Worm (Caenorhabditis elegans): ENCODE measurements around the gene klp-3.

Gene klp-3

ce11 chrII:7794222-7794621 lies 47.9 kb upstream of the klp-3 start, which contains the start of gene glr-4:
Gene glr-4 (minus strand): TSS chrII:7794322.
- no peak for TF ChIP-seq fkh-4 (tag; optimal IDR thresholded peaks at IDR 0.05; ENCODE audit: borderline replicate concordance)
- TF ChIP-seq mdl-1 (tag; optimal IDR thresholded peaks at IDR 0.05): no peak
- TF ChIP-seq sox-4 (tag; optimal IDR thresholded peaks at IDR 0.05): no peak
- TF ChIP-seq pqm-1 (tag; optimal IDR thresholded peaks at IDR 0.05): no peak
- TF ChIP-seq nhr-19 (GFP tag; conservative IDR thresholded peaks at IDR 0.05): no peak
- TF ChIP-seq ama-1 (optimal IDR thresholded peaks at IDR 0.05): no peak
- no peak for TF ChIP-seq Y116A8C.19 (tag; optimal IDR thresholded peaks at IDR 0.05; ENCODE audit: borderline replicate concordance)
- TF ChIP-seq lin-35 (GFP tag; optimal IDR thresholded peaks at IDR 0.05): no peak
- no peak for TF ChIP-seq lin-14 (GFP tag; optimal IDR thresholded peaks at IDR 0.05)
- TF ChIP-seq aha-1 (tag; optimal IDR thresholded peaks at IDR 0.05): no peak
- TF ChIP-seq ceh-90 (tag; optimal IDR thresholded peaks at IDR 0.05): no peak
- no peak for TF ChIP-seq hpl-2 (GFP tag; optimal IDR thresholded peaks at IDR 0.05)
- no peak for TF ChIP-seq fos-1 (tag; optimal IDR thresholded peaks at IDR 0.05)

ce11 chrII:7795299-7795698 lies 46.9 kb upstream of the klp-3 start:
- TF ChIP-seq nhr-237 (tag; optimal IDR thresholded peaks at IDR 0.05) (no peak), fkh-10 (GFP tag; optimal IDR thresholded peaks at IDR 0.05) (peak; percentile 47), lin-35 (GFP tag; optimal IDR thresholded peaks at IDR 0.05) (no peak), lin-14 (GFP tag; optimal IDR thresholded peaks at IDR 0.05) (peak; percentile 48), nhr-85 (tag) (no peak)

- TF ChIP-seq tlp-1 (tag; optimal IDR thresholded peaks at IDR 0.05) (no peak), nhr-71 (tag; optimal IDR thresholded peaks at IDR 0.05) (no peak), ceh-88 (GFP tag; IDR thresholded peaks at IDR 0.05) (no peak), unc-30 (tag; optimal IDR thresholded peaks at IDR 0.05) (no peak), ama-1 (optimal IDR thresholded peaks at IDR 0.05) (no peak), unc-130 (tag; optimal IDR thresholded peaks at IDR 0.05) (no peak), xbp-1 (tag; optimal IDR thresholded peaks at IDR 0.05) (no peak), nhr-20 (tag; optimal IDR thresholded peaks at IDR 0.05) (no peak), hlh-4 (tag; optimal IDR thresholded peaks at IDR 0.05) (no peak), elt-3 (tag; optimal IDR thresholded peaks at IDR 0.05) (no peak)
Observed at ce11 chrII:7801255-7801654, 40.9 kb upstream of the klp-3 start.

ce11 chrII:7801899-7802298 lies 40.3 kb upstream of the klp-3 start:
- no peak for TF ChIP-seq egl-27 (tag; optimal IDR thresholded peaks at IDR 0.05)
- TF ChIP-seq ztf-4 (tag; optimal IDR thresholded peaks at IDR 0.05): no peak
- peak; percentile 38 for TF ChIP-seq blmp-1 (tag; optimal IDR thresholded peaks at IDR 0.05)
- TF ChIP-seq rnt-1 (tag; optimal IDR thresholded peaks at IDR 0.05): peak; percentile 42
- TF ChIP-seq fkh-10 (GFP tag; optimal IDR thresholded peaks at IDR 0.05): no peak
- peak; percentile 92 for TF ChIP-seq nhr-85 (tag)
- no peak for TF ChIP-seq tbx-2 (tag; optimal IDR thresholded peaks at IDR 0.05)
- peak; percentile 20 for TF ChIP-seq tlp-1 (tag; optimal IDR thresholded peaks at IDR 0.05)
- no peak for TF ChIP-seq mdl-1 (tag; optimal IDR thresholded peaks at IDR 0.05)
- TF ChIP-seq swsn-7 (tag; optimal IDR thresholded peaks at IDR 0.05): no peak
- TF ChIP-seq grh-1 (GFP tag; IDR thresholded peaks at IDR 0.05): no peak
- no peak for TF ChIP-seq alr-1 (tag; optimal IDR thresholded peaks at IDR 0.05; ENCODE audit: borderline replicate concordance)
- no peak for TF ChIP-seq zip-4 (GFP tag; optimal IDR thresholded peaks at IDR 0.05)
- peak; percentile 56 for TF ChIP-seq lin-14 (GFP tag; optimal IDR thresholded peaks at IDR 0.05)
- TF ChIP-seq efl-3 (GFP tag; optimal IDR thresholded peaks at IDR 0.05): peak; percentile 6

- TF ChIP-seq unc-62 (GFP tag; optimal IDR thresholded peaks at IDR 0.05) (no peak), blmp-1 (tag; optimal IDR thresholded peaks at IDR 0.05) (peak; percentile 49), xbp-1 (tag; optimal IDR thresholded peaks at IDR 0.05) (no peak), tlp-1 (tag; optimal IDR thresholded peaks at IDR 0.05) (peak; percentile 1), hlh-17 (GFP tag; optimal IDR thresholded peaks at IDR 0.05; ENCODE audit: borderline replicate concordance) (no peak), nhr-85 (tag) (peak; percentile 49), lin-14 (GFP tag; optimal IDR thresholded peaks at IDR 0.05) (peak; percentile 18)
Observed at ce11 chrII:7803174-7803573, 39.0 kb upstream of the klp-3 start.
